Worm (Caenorhabditis elegans) whole organism, mixed stage, embryonic: ENCODE measurements around the gene unc-5.

Source experiments
- elt-1 ChIP-seq: sonication (generic microtip); optimal IDR thresholded peaks from 2 replicates; lab custom pipeline; 2017; ENCODE audit warnings: missing genetic modification characterization, mild to moderate bottlenecking, missing compliant biosample characterization, antibody characterized with exemption, moderate library complexity, borderline replicate concordance; ENCODE audit not compliant: insufficient read depth
- hlh-1 ChIP-seq: fragments of 150-350 bp; optimal IDR thresholded peaks from 2 replicates; lab custom pipeline; 2014; ENCODE audit warnings: missing biosample characterization, missing genetic modification reagents, missing genetic modification characterization
- lsy-2 ChIP-seq: fragments of 150-350 bp; optimal IDR thresholded peaks from 2 replicates; lab custom pipeline; 2014; ENCODE audit warnings: missing biosample characterization, missing genetic modification characterization
- nhr-12 ChIP-seq: fragments of 150-350 bp; optimal IDR thresholded peaks from 2 replicates; lab custom pipeline; 2014; ENCODE audit warnings: missing biosample characterization, missing genetic modification characterization
- nhr-237 ChIP-seq: fragments of 150-350 bp; optimal IDR thresholded peaks from 2 replicates; lab custom pipeline; 2014; ENCODE audit warnings: missing biosample characterization, missing genetic modification characterization
- pha-4 ChIP-seq: fragments of 150-350 bp; optimal IDR thresholded peaks from 2 replicates; lab custom pipeline; 2018; ENCODE audit warnings: missing biosample characterization, missing genetic modification reagents, missing genetic modification characterization
- sptf-1 ChIP-seq: sonication (generic microtip); optimal IDR thresholded peaks from 2 replicates; lab custom pipeline; 2017; ENCODE audit warnings: mild to moderate bottlenecking, missing genetic modification characterization, moderate library complexity, missing compliant biosample characterization
- unc-39 ChIP-seq: fragments of 150-350 bp; optimal IDR thresholded peaks from 2 replicates; lab custom pipeline; 2014; ENCODE audit warnings: missing biosample characterization, missing genetic modification characterization
- unc-62 ChIP-seq: fragments of 150-350 bp; optimal IDR thresholded peaks from 2 replicates; lab custom pipeline; 2014; ENCODE audit warnings: missing biosample characterization, missing genetic modification reagents, missing genetic modification characterization

DNA sequence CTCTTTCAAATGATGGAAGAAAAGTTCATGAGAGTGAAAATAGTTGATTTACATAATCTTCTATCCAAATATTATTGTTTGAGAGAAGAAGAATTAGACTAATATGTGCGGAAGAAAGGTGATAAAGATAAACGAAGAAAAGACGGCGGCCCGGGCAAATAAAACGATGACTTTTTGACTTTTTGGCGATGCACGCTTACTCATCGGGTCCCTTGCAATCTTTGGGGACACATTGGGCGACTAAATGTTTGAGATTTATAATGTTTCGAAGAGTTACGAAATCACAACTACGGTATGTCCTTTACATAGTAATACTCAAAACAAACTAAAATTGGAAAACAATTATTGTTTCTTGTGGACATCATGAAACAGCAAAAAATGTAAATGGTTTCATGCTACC, 13.3 kb downstream of the unc-5 start:
- TF ChIP-seq nhr-237 (tag; lab: Kevin White, UChicago) (no peak), lsy-2 (tag; lab: Kevin White, UChicago) (no peak), sptf-1 (tag; lab: Kevin White, UChicago) (no peak), elt-1 (tag; lab: Kevin White, UChicago) (no peak), unc-39 (no peak), nhr-12 (tag; lab: Kevin White, UChicago) (no peak), hlh-1 (no peak), unc-62 (GFP tag; lab: Kevin White, UChicago) (no peak), pha-4 (no peak)
